Worm (Caenorhabditis elegans): ENCODE data around the gene F15H10.12.

ce11 chrV:10398431-10398830, 11.4 kb downstream of the F15H10.12 start, which contains the start of gene ugt-2:
- TF ChIP-seq fax-1 (tag; optimal IDR thresholded peaks at IDR 0.05) (no peak), ets-4 (tag; optimal IDR thresholded peaks at IDR 0.05) (no peak), ceh-6 (GFP tag; optimal IDR thresholded peaks at IDR 0.05) (no peak), hlh-15 (tag; optimal IDR thresholded peaks at IDR 0.05) (no peak)
